Worm (Caenorhabditis elegans): ENCODE data around the gene immt-2.

DNA sequence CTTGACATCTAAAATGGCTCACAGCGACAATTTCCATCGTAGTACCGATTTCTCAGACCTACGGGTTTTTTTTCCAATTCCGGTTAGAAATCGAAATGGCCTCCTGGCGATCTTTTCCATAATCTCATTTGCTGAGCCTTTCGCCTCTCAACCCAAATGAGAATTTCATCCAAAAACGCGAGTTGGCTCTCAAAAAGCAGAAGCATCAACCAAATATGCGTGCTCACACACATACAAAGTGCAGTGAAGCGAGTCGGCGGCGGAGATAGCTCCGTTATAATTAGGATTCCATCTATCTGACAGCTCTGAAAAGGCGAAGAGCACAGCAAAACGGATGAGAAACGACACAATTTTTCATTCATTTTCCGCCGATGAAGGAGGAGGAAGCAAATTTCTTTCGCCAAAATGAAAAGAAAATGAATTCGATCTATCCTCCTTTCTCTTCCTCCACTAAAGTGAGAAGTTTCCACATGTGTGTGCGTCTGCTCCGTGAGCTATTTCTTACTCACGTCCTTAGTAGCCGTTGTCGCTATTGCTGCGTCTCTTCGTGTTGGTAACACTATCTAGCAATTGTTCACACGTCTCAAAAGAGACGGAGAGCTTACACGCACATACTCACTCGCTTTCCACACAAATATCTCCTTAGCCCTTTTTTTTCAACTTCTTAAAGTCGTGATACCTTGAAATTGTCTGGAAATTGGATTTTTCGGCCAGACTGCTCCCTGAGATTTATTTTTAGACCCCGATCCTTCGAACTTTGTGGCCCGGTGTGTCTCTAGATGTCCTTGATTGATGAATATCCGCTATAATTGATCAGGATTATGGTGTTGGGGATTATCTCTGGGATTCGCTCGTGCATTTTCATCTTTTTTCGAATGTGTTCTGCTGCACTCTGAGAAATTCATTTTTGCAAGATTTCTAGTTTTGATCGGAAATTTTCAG lies 36.7 kb upstream of the immt-2 start:
- no peak for TF ChIP-seq snpc-4 (GFP tag; optimal IDR thresholded peaks at IDR 0.05)
- TF ChIP-seq snpc-4 (tag; optimal IDR thresholded peaks at IDR 0.05) = no peak
- no peak for TF ChIP-seq nhr-90 (tag; optimal IDR thresholded peaks at IDR 0.05)
- no peak for TF ChIP-seq nfyb-1 (GFP tag; IDR thresholded peaks at IDR 0.05)
